Worm (Caenorhabditis elegans): ENCODE results near the gene gcy-21.
"Not testable (repeated sequence)": the region's sequence is repeated elsewhere in the genome, so short reads cannot be mapped to it uniquely, and the experiment has no call there.

The gcy-21 gene

ce11 chrII:2659364-2659763, at the start of gene gcy-21:
gcy-21 (plus strand) TSS chrII:2659664.
- TF ChIP-seq dao-5 (tag; optimal IDR thresholded peaks at IDR 0.05): no peak

DNA sequence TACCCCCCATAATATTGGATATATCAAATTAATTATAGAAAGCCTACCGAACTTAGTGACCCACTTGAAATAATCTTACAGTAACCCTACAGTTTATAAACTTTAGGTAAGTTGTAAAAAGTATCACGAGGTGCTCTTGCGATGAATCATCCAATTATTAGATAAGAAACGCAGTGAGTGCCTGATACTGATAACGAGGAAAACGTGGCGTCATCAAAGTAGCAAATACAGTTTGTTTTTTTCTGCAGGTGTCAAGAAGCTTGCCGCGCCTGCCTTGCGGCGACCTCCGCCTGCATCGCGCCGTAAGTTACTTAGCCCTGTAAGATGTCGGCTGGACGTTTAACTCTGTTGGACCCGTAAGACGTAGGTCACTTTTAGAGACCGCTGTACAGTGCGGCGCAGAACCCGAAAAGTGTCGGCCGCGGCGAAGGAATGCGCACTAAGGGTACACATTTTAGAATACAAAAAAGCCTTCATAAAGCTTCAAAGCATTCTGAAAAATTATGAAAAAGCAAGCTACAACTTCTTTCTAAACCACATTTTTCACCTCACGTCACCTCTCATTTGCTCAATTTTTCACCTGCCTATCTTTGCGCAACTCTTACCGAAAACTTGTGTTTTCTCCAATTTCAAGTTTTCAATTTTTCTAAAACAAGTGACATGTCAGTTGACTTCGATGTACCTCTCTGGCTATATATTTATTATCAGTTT, 49.1 kb upstream of the gcy-21 start, which contains the start of gene sri-38:
sri-38 (plus strand) TSS at position 661 of the 711 bp plus-strand sequence.
- no peak for TF ChIP-seq dao-5 (tag; optimal IDR thresholded peaks at IDR 0.05)
- no peak for TF ChIP-seq him-1 (tag; optimal IDR thresholded peaks at IDR 0.05)
- no peak for TF ChIP-seq W03F9.2 (tag; optimal IDR thresholded peaks at IDR 0.05)

DNA sequence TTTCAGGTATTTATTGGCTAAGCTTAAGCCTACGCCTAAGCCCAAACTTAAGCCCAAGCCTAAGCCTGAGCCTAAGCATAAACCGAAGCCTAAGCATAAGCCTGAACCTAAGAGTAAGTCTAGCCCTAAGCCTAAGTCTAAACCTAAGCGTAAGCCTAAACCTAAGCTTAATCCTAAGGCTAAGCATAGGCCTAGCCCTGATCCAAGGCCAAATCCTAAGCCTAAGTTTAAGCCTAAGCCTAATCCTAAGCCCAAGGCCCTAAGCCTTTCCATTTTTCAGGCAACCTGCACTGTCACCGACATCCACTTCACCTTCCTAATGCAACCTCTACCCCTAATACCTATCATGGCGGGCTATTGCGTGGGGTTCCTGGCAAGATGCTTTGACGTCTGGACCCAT, 48.5 kb upstream of the gcy-21 start:
- TF ChIP-seq him-1 (tag; optimal IDR thresholded peaks at IDR 0.05) (no peak), W03F9.2 (tag; optimal IDR thresholded peaks at IDR 0.05) (no peak), dao-5 (tag; optimal IDR thresholded peaks at IDR 0.05) (no peak)

DNA sequence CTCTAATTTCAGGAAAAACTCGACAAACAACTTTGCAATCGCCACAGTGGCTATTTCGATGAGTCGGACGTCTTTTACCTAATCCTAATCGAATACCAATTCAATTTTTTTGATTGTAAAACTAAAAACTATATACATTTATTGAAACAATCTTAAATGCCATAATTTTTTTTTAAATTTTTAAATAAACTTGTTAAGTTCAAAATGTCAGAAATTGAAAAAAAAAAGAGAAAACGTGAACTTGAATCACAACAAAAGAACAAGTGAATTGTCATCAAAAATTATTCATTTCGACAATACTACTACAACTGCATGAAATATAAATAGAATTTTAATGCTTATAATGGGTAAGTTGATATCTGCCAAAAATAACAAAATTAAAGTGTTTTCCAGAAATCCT, 47.2 kb upstream of the gcy-21 start, which contains the start of gene D2062.13:
D2062.13 (plus strand) TSS at position 301 of the 400 bp plus-strand sequence.
- not testable (repeated sequence) for TF ChIP-seq dao-5, W03F9.2, him-1 (tag; optimal IDR thresholded peaks at IDR 0.05)

DNA sequence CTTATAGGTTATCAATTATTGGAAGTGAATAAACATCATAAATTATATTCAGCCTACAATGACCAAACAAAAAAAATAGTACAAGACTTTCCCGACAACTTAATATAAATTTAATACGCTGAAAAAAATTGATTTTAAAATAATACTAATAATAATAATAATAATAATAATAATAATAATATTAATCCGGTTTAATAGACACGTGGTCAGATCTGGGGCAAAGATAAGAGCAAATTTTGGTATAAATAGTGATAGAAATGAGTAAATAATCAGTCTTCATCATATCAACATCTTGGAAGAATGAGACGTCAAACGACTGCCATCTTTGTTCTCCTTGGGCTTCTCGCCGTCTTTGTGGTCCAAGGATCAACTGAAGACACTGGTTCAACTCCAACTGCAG, 42.8 kb upstream of the gcy-21 start, which contains the start of gene msrp-5:
msrp-5 (plus strand) TSS at position 301 of the 400 bp plus-strand sequence.
- not testable (repeated sequence) for TF ChIP-seq W03F9.2, him-1, dao-5 (tag; optimal IDR thresholded peaks at IDR 0.05)

- not testable (repeated sequence) for TF ChIP-seq W03F9.2, dao-5, him-1 (tag; optimal IDR thresholded peaks at IDR 0.05)
Measured at ce11 chrII:2619148-2619547, 40.3 kb upstream of the gcy-21 start, which contains the start of gene msrp-6. msrp-6 (plus strand) TSS chrII:2619448.

- no peak for TF ChIP-seq W03F9.2 (tag; optimal IDR thresholded peaks at IDR 0.05)
- no peak for TF ChIP-seq dao-5 (tag; optimal IDR thresholded peaks at IDR 0.05)
- no peak for TF ChIP-seq him-1 (tag; optimal IDR thresholded peaks at IDR 0.05)
Measured at ce11 chrII:2622480-2622879, 37.0 kb upstream of the gcy-21 start, which contains the start of gene D2062.5. D2062.5 (plus strand) TSS chrII:2622780.

DNA sequence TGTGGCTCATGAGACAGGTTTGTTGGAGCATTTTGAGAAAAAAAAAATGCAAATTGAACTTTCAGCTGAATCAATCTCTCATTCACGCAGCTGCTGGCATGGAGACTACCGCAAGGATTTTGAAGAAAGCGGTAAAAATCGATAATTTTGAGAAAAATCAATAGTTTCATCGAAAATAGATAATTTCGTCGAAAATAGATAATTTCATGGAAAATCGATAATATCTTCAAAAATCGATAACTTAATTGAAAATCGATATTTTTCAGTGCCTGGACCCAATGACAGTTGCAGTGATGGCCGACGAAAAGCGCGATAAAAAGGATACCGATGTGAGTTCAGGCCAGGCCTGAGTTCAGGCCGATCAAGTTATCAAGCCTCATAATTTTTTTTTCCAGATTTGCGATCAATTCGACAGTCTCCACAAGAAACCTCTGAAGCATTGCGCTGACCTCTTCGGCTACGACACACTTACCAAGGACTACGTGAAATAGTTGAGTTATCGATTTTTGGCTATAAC, 36.5 kb upstream of the gcy-21 start, which contains the start of gene D2062.4:
D2062.4 (plus strand) TSS at position 467 of the 517 bp plus-strand sequence.
- not testable (repeated sequence) for TF ChIP-seq him-1, W03F9.2, dao-5 (tag; optimal IDR thresholded peaks at IDR 0.05)

DNA sequence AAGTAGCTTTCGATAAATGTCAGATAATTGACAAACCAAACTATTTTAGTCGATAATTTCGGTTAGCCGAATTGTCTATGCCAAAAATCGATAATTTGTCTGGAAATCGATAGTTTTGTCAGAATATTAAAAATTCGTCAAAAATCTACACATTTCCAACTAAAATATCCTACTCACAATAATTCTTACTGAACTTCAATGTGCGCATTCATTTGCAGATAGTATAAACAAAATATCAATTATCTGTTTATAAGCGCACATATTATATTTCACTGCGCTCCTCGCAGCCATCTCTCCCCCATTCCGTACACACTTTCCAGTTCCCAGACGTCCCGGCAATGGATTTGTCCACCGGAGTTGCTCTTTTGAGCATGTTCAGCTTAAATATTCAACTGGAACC, 34.7 kb upstream of the gcy-21 start, which contains the start of gene lgc-28:
lgc-28 (plus strand) TSS at position 301 of the 400 bp plus-strand sequence.
- TF ChIP-seq him-1 (tag; optimal IDR thresholded peaks at IDR 0.05) (no peak), dao-5 (tag; optimal IDR thresholded peaks at IDR 0.05) (no peak), W03F9.2 (tag; optimal IDR thresholded peaks at IDR 0.05) (no peak)

DNA sequence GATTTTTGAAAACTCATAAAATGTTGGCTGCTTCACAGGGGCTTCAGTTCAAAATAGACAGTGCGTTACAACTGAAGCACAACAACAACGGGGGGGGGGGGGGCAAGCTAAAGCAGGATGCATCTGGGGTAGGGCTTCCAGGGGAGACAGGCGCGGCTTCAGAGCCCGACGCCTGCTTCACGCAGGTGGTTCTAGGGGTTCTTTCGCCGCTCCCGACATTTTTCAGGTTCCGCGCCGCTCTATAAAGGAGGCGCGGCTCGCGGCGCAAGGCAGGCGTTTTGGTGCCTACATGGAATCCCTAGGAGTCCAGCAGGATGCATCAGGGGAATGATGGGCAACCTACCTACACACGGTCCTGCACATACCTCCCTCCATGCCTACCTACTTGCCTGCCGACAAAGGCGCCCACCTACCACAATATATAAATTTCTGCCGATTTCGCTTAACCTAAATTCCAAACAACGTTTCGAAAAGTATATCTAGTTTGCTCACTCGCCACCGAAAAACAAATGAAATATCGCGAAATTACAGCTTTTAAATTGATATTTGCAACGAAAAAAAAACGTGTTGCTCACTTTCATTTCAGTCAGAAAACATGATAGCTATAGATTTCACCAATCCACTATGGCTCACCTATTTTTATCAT, 32.2 kb upstream of the gcy-21 start, which contains the start of gene sri-71:
sri-71 (plus strand) TSS at position 596 of the 646 bp plus-strand sequence.
- no peak for TF ChIP-seq dao-5 (tag; optimal IDR thresholded peaks at IDR 0.05)
- TF ChIP-seq him-1 (tag; optimal IDR thresholded peaks at IDR 0.05): no peak
- no peak for TF ChIP-seq W03F9.2 (tag; optimal IDR thresholded peaks at IDR 0.05)

DNA sequence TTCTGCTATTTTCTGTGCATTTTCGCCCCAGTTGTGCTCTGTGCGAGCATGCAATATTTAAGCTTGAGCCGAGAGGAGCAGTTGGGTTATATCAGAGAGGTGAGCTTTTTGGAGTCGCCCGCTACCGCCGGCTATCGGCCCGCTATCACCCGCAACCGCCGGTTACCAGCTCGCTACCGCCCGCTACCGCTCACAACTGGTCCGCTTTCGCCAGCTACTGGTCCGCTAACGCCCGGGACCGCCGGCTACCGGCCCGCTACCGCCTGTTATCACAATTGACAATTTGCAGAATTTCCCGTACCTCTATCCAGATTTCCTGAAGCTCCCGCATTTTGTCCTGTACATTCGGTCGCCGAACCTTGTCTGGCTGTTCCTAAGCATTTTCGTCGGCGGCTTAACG, 31.1 kb upstream of the gcy-21 start:
- TF ChIP-seq dao-5 (tag; optimal IDR thresholded peaks at IDR 0.05) (no peak), W03F9.2 (tag; optimal IDR thresholded peaks at IDR 0.05) (no peak), him-1 (tag; optimal IDR thresholded peaks at IDR 0.05) (no peak)

DNA sequence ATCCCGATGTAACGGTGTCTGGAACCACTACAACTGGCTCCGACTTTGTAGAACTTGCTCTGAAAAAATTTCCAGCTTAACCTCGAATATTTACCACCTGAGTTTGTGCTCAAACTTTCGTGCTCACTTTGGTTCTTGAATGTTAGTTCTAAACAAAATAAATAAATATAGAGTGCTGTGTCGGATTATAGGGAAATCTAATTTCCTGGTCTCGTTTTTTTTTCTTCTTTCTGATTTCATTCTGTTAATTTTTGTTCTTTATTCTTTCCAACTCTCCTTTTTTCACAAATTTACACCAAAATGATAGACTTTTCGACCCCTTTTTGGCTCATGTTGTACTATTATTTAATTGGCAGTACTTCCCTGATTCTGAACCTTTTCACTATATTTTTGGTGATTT, 30.2 kb upstream of the gcy-21 start, which contains the start of gene sri-37:
sri-37 (plus strand) TSS at position 301 of the 400 bp plus-strand sequence.
- no peak for TF ChIP-seq dao-5 (tag; optimal IDR thresholded peaks at IDR 0.05)
- TF ChIP-seq him-1 (tag; optimal IDR thresholded peaks at IDR 0.05): no peak
- TF ChIP-seq W03F9.2 (tag; optimal IDR thresholded peaks at IDR 0.05): no peak

ce11 chrII:2631169-2631568, 28.3 kb upstream of the gcy-21 start, which contains the start of gene D2062.1:
D2062.1 (plus strand) TSS chrII:2631469.
- TF ChIP-seq dao-5 (tag; optimal IDR thresholded peaks at IDR 0.05): no peak
- no peak for TF ChIP-seq him-1 (tag; optimal IDR thresholded peaks at IDR 0.05)
- TF ChIP-seq W03F9.2 (tag; optimal IDR thresholded peaks at IDR 0.05): no peak

Measured in whole organism, L4/young adult.